Fruit fly (Drosophila melanogaster) whole organism, embryonic: ENCODE measurements around the gene Dred.

Experiments used
- Abd-B ChIP-seq: fragments of 200-800 bp; sonication (Bioruptor generic); optimal IDR thresholded peaks from 2 replicates; lab custom pipeline; 2018; ENCODE audit warnings: missing biosample characterization, mild to moderate bottlenecking, missing genetic modification characterization, moderate library complexity
- CG10654 ChIP-seq: fragments of 200-800 bp; sonication (Bioruptor generic); optimal IDR thresholded peaks from 2 replicates; lab custom pipeline; 2016; ENCODE audit warnings: missing biosample characterization, missing genetic modification characterization
- CG12299 ChIP-seq: fragments of 200-800 bp; sonication (Bioruptor generic); optimal IDR thresholded peaks from 2 replicates; lab custom pipeline; 2018; ENCODE audit warnings: missing biosample characterization, mild to moderate bottlenecking, missing genetic modification characterization
- CG13123 ChIP-seq: fragments of 200-800 bp; sonication (Bioruptor generic); optimal IDR thresholded peaks from 2 replicates; lab custom pipeline; 2016; ENCODE audit warnings: missing biosample characterization, missing genetic modification characterization
- CG13775 ChIP-seq: fragments of 200-800 bp; sonication (Bioruptor generic); optimal IDR thresholded peaks from 3 replicates; lab custom pipeline; 2017; ENCODE audit warnings: missing biosample characterization, mild to moderate bottlenecking, missing genetic modification characterization
- CG14050 ChIP-seq: fragments of 200-800 bp; sonication (Bioruptor generic); IDR thresholded peaks from 3 replicates; pipeline ENCODE4 v1.3.6; 2022; ENCODE audit warnings: missing biosample characterization, missing genetic modification characterization
- CG15269 ChIP-seq: fragments of 200-800 bp; sonication (Bioruptor generic); optimal IDR thresholded peaks from 2 replicates; lab custom pipeline; 2018; ENCODE audit warnings: missing biosample characterization, mild to moderate bottlenecking, missing genetic modification characterization, moderate library complexity
- CG1602 ChIP-seq: fragments of 200-800 bp; sonication (Bioruptor generic); optimal IDR thresholded peaks from 3 replicates; lab custom pipeline; 2016; ENCODE audit warnings: missing biosample characterization, missing genetic modification characterization
- CG16779 ChIP-seq: fragments of 200-800 bp; sonication (Bioruptor generic); IDR thresholded peaks from 2 replicates; pipeline ENCODE4 v1.3.6; 2022; ENCODE audit warnings: missing biosample characterization, missing genetic modification characterization
- CG17568 ChIP-seq: fragments of 200-800 bp; sonication (Bioruptor generic); optimal IDR thresholded peaks from 2 replicates; lab custom pipeline; 2018; ENCODE audit warnings: missing biosample characterization, mild to moderate bottlenecking, missing genetic modification characterization, moderate library complexity
- CG18262 ChIP-seq: fragments of 200-800 bp; optimal IDR thresholded peaks from 3 replicates; lab custom pipeline; 2019; ENCODE audit warnings: missing biosample characterization, mild to moderate bottlenecking, missing genetic modification characterization, moderate library complexity
- CG2202 ChIP-seq: fragments of 200-800 bp; sonication (Bioruptor generic); optimal IDR thresholded peaks from 2 replicates; lab custom pipeline; 2018; ENCODE audit warnings: missing biosample characterization, mild to moderate bottlenecking, missing genetic modification characterization
- CG4282 ChIP-seq: fragments of 200-800 bp; sonication (Bioruptor generic); optimal IDR thresholded peaks from 2 replicates; lab custom pipeline; 2016; ENCODE audit warnings: missing biosample characterization, missing genetic modification characterization
- CG6689 ChIP-seq: fragments of 200-800 bp; sonication (Bioruptor generic); IDR thresholded peaks from 2 replicates; pipeline ENCODE4 v1.3.6; 2022; ENCODE audit warnings: missing biosample characterization, missing genetic modification characterization
- CG8281 ChIP-seq: fragments of 200-800 bp; sonication (Bioruptor generic); optimal IDR thresholded peaks from 2 replicates; lab custom pipeline; 2018; ENCODE audit warnings: missing biosample characterization, mild to moderate bottlenecking, missing genetic modification characterization, moderate library complexity
- CG8478 ChIP-seq: fragments of >200 bp; optimal IDR thresholded peaks from 2 replicates; lab custom pipeline; 2018
- CkIIα-i1 ChIP-seq: fragments of 200-800 bp; sonication (Bioruptor generic); IDR thresholded peaks from 2 replicates; pipeline ENCODE4 v1.3.6; 2022; ENCODE audit warnings: missing biosample characterization, missing genetic modification characterization
- CoRest ChIP-seq: fragments of 200-800 bp; sonication (Bioruptor generic); optimal IDR thresholded peaks from 3 replicates; lab custom pipeline; 2018; ENCODE audit warnings: missing biosample characterization, mild to moderate bottlenecking, missing genetic modification characterization, moderate library complexity
- Dbx ChIP-seq: fragments of 200-800 bp; sonication (Bioruptor generic); IDR thresholded peaks from 3 replicates; pipeline ENCODE4 v1.3.6; 2022; ENCODE audit warnings: missing biosample characterization, missing genetic modification characterization
- ERR ChIP-seq: fragments of 200-800 bp; sonication (Bioruptor generic); optimal IDR thresholded peaks from 2 replicates; lab custom pipeline; 2016; ENCODE audit warnings: missing biosample characterization, missing genetic modification characterization
- Gsc ChIP-seq: fragments of 200-800 bp; sonication (Bioruptor generic); IDR thresholded peaks from 2 replicates; pipeline ENCODE4 v1.3.6; 2022; ENCODE audit warnings: missing biosample characterization, missing genetic modification characterization
- H15 ChIP-seq: fragments of 200-800 bp; sonication (Bioruptor generic); IDR thresholded peaks from 3 replicates; pipeline ENCODE4 v1.3.6; 2022; ENCODE audit warnings: missing biosample characterization, missing genetic modification characterization
- HHEX ChIP-seq: fragments of 200-800 bp; sonication (Bioruptor generic); optimal IDR thresholded peaks from 3 replicates; lab custom pipeline; 2017; ENCODE audit warnings: missing biosample characterization, mild to moderate bottlenecking, missing genetic modification characterization, missing genetic modification reagents
- HLH54F ChIP-seq: fragments of 200-800 bp; sonication (Bioruptor generic); optimal IDR thresholded peaks from 3 replicates; lab custom pipeline; 2016; ENCODE audit warnings: missing biosample characterization, missing genetic modification characterization
- Hr78 ChIP-seq, 2 experiments: fragments of 200-800 bp in 1 of 2; fragments of >200 bp in 1 of 2; sonication (Bioruptor generic) in 1 of 2; optimal IDR thresholded peaks; 2 replicates each; lab custom pipeline; 2017 to 2019; ENCODE audit warnings: missing biosample characterization in 2 of 2, missing genetic modification characterization in 2 of 2, mild to moderate bottlenecking in 1 of 2, moderate library complexity in 1 of 2
- Mad ChIP-seq: fragments of 200-800 bp; sonication (Bioruptor generic); optimal IDR thresholded peaks from 2 replicates; lab custom pipeline; 2016; ENCODE audit warnings: missing biosample characterization, missing genetic modification characterization
- Opbp ChIP-seq: fragments of 200-800 bp; sonication (Bioruptor generic); IDR thresholded peaks from 3 replicates; pipeline ENCODE4 v1.3.6; 2022; ENCODE audit warnings: missing biosample characterization, missing genetic modification characterization; ENCODE audit not compliant: partially characterized antibody
- Stat92E ChIP-seq, 3 experiments: fragments of >200 bp in 2 of 3; fragments of 200-800 bp in 1 of 3; sonication (Bioruptor generic) in 1 of 3; optimal IDR thresholded peaks; 2 replicates each; lab custom pipeline; 2017 to 2019; ENCODE audit warnings: missing biosample characterization in 3 of 3, missing genetic modification characterization in 3 of 3, mild to moderate bottlenecking in 1 of 3, moderate library complexity in 1 of 3
- ac ChIP-seq: fragments of 200-800 bp; sonication (Bioruptor generic); optimal IDR thresholded peaks from 3 replicates; lab custom pipeline; 2017; ENCODE audit warnings: missing biosample characterization, mild to moderate bottlenecking, missing genetic modification characterization
- bcd ChIP-seq: fragments of 200-800 bp; sonication (Bioruptor generic); optimal IDR thresholded peaks from 2 replicates; lab custom pipeline; 2017; ENCODE audit warnings: missing biosample characterization, mild to moderate bottlenecking, missing genetic modification characterization
- bsh ChIP-seq, 2 experiments: fragments of 200-800 bp; sonication (Bioruptor generic); optimal IDR thresholded peaks; 2 replicates each; lab custom pipeline; 2017 to 2018; ENCODE audit warnings: mild to moderate bottlenecking in 2 of 2, missing biosample characterization in 2 of 2, missing genetic modification characterization in 2 of 2, moderate library complexity in 1 of 2
- corto ChIP-seq: fragments of 200-800 bp; sonication (Bioruptor generic); optimal IDR thresholded peaks from 2 replicates; lab custom pipeline; 2016; ENCODE audit warnings: missing biosample characterization, mild to moderate bottlenecking, missing genetic modification characterization, moderate library complexity
- da ChIP-seq: fragments of 200-800 bp; sonication (Bioruptor generic); optimal IDR thresholded peaks from 2 replicates; lab custom pipeline; 2016; ENCODE audit warnings: missing biosample characterization, missing genetic modification characterization
- danr ChIP-seq: fragments of 200-800 bp; sonication (Bioruptor generic); IDR thresholded peaks from 2 replicates; pipeline ENCODE4 v1.3.6; 2022; ENCODE audit warnings: missing biosample characterization, missing genetic modification characterization
- disco-r ChIP-seq: fragments of 200-800 bp; sonication (Bioruptor generic); optimal IDR thresholded peaks from 2 replicates; lab custom pipeline; 2016; ENCODE audit warnings: missing biosample characterization, missing genetic modification characterization
- dm ChIP-seq: fragments of 200-800 bp; sonication (Bioruptor generic); optimal IDR thresholded peaks from 3 replicates; lab custom pipeline; 2016; ENCODE audit warnings: missing biosample characterization, missing genetic modification characterization
- dpn ChIP-seq, 2 experiments: fragments of 200-800 bp; sonication (Bioruptor generic); optimal IDR thresholded peaks; 3 replicates each; lab custom pipeline; 2016; ENCODE audit warnings: missing biosample characterization in 2 of 2, missing genetic modification characterization in 2 of 2
- dysf ChIP-seq: fragments of 200-800 bp; sonication (Bioruptor generic); IDR thresholded peaks from 3 replicates; pipeline ENCODE4 v1.3.6; 2022; ENCODE audit warnings: missing biosample characterization, missing genetic modification characterization
- gem ChIP-seq: fragments of 200-800 bp; sonication (Bioruptor generic); optimal IDR thresholded peaks from 2 replicates; lab custom pipeline; 2019; ENCODE audit warnings: missing biosample characterization, mild to moderate bottlenecking, missing genetic modification characterization, moderate library complexity
- gro ChIP-seq: fragments of 200-800 bp; sonication (Bioruptor generic); optimal IDR thresholded peaks from 2 replicates; lab custom pipeline; 2016; ENCODE audit warnings: missing biosample characterization, missing genetic modification characterization
- hth ChIP-seq: fragments of >200 bp; optimal IDR thresholded peaks from 2 replicates; lab custom pipeline; 2017; ENCODE audit warnings: inconsistent platforms
- kni ChIP-seq: fragments of 200-800 bp; sonication (Bioruptor generic); optimal IDR thresholded peaks from 3 replicates; lab custom pipeline; 2017; ENCODE audit warnings: mild to moderate bottlenecking, missing biosample characterization, missing genetic modification reagents, missing genetic modification characterization
- otp ChIP-seq: fragments of 200-800 bp; sonication (Bioruptor generic); IDR thresholded peaks from 3 replicates; pipeline ENCODE4, ENCODE4 v1.3.6; 2022; ENCODE audit warnings: missing biosample characterization, missing genetic modification characterization
- pb ChIP-seq: fragments of 200-800 bp; sonication (Bioruptor generic); optimal IDR thresholded peaks from 3 replicates; lab custom pipeline; 2016; ENCODE audit warnings: missing biosample characterization, missing genetic modification characterization
- pzg ChIP-seq: fragments of 200-800 bp; sonication (Bioruptor generic); optimal IDR thresholded peaks from 3 replicates; lab custom pipeline; 2018; ENCODE audit warnings: missing biosample characterization, mild to moderate bottlenecking, missing genetic modification characterization, moderate library complexity
- salm ChIP-seq: fragments of 200-800 bp; sonication (Bioruptor generic); optimal IDR thresholded peaks from 2 replicates; lab custom pipeline; 2018; ENCODE audit warnings: missing biosample characterization, mild to moderate bottlenecking, missing genetic modification characterization
- slbo ChIP-seq: fragments of 200-800 bp; sonication (Bioruptor generic); IDR thresholded peaks from 2 replicates; pipeline ENCODE4 v1.3.6; 2022; ENCODE audit warnings: missing biosample characterization, missing genetic modification characterization
- tap ChIP-seq: fragments of 200-800 bp; optimal IDR thresholded peaks from 3 replicates; lab custom pipeline; 2019; ENCODE audit warnings: missing biosample characterization, mild to moderate bottlenecking, missing genetic modification characterization, moderate library complexity
- twi ChIP-seq: fragments of 200-800 bp; optimal IDR thresholded peaks from 2 replicates; lab custom pipeline; 2019; ENCODE audit warnings: missing biosample characterization, mild to moderate bottlenecking, missing genetic modification characterization, moderate library complexity
- vvl ChIP-seq: fragments of 200-800 bp; sonication (Bioruptor generic); IDR thresholded peaks from 2 replicates; pipeline ENCODE4 v1.3.6; 2022; ENCODE audit warnings: missing biosample characterization, missing genetic modification characterization
- yki ChIP-seq: fragments of >200 bp; optimal IDR thresholded peaks from 3 replicates; lab custom pipeline; 2018
- zfh2 ChIP-seq: fragments of 200-800 bp; sonication (Bioruptor generic); optimal IDR thresholded peaks from 2 replicates; lab custom pipeline; 2016; ENCODE audit warnings: missing biosample characterization, missing genetic modification characterization

Gene Dred

dm6 chr3L:19575650-19576049 lies 31.6 kb upstream of the Dred start (continued):
- no peak for TF ChIP-seq pb (GFP tag; lab: Kevin White, UChicago)
- no peak for TF ChIP-seq CG4282
- no peak for TF ChIP-seq ERR (GFP tag; lab: Kevin White, UChicago)
- TF ChIP-seq HLH54F: peak; percentile 18
- TF ChIP-seq da: peak; percentile 2
- peak; percentile 68 for TF ChIP-seq kni
- no peak for TF ChIP-seq yki (lab: Kevin White, UChicago)
- peak; percentile 39 for TF ChIP-seq tap (tag; lab: Kevin White, UChicago)
- TF ChIP-seq bcd (GFP tag; lab: Kevin White, UChicago): peak; percentile 16
- TF ChIP-seq CG6689 (GFP tag; lab: Robert Waterston, UW): peak; percentile 15; the same call in 1 of the 2 replicates
- TF ChIP-seq pzg: no peak
- TF ChIP-seq Gsc: no peak
- TF ChIP-seq HHEX: peak; percentile 43
- TF ChIP-seq dpn (GFP tag; optimal IDR thresholded peaks at IDR 0.05; lab: Kevin White, UChicago): peak in 1 of 2 experiments; percentile 5
- TF ChIP-seq CG16779 (GFP tag; lab: Robert Waterston, UW): no peak
- TF ChIP-seq Opbp (GFP tag; lab: Robert Waterston, UW): no peak
- no peak for TF ChIP-seq corto
- no peak for TF ChIP-seq danr (GFP tag; lab: Robert Waterston, UW)
- TF ChIP-seq Abd-B: no peak
- peak; percentile 46; the same call in 1 of the 2 replicates for TF ChIP-seq vvl
- TF ChIP-seq disco-r (GFP tag; lab: Kevin White, UChicago): no peak
- TF ChIP-seq dysf: no peak
- TF ChIP-seq Dbx: no peak
- TF ChIP-seq CG13123: no peak
- peak; percentile 50; the same call in 2 of the 3 replicates for TF ChIP-seq H15 (GFP tag; lab: Robert Waterston, UW)
- TF ChIP-seq twi (tag; lab: Kevin White, UChicago): peak; percentile 60
- peak; percentile 30 for TF ChIP-seq CG18262
- TF ChIP-seq CG8478 (lab: Kevin White, UChicago): no peak
- peak; percentile 16 for TF ChIP-seq CG12299 (tag; lab: Kevin White, UChicago)
- TF ChIP-seq CG17568: peak; percentile 48
- peak in 1 of 3 experiments; percentile 11 for TF ChIP-seq Stat92E (GFP tag; optimal IDR thresholded peaks at IDR 0.05; lab: Kevin White, UChicago)
- peak; percentile 23; the same call in 2 of the 3 replicates for TF ChIP-seq CG14050
- no peak for TF ChIP-seq gro (GFP tag; lab: Kevin White, UChicago)
- TF ChIP-seq Mad (GFP tag; lab: Kevin White, UChicago): peak; percentile 22
- TF ChIP-seq CG10654 (GFP tag; lab: Kevin White, UChicago): peak; percentile 8
- TF ChIP-seq dm (GFP tag; lab: Kevin White, UChicago): no peak
- TF ChIP-seq CG2202: peak; percentile 45
- peak in 1 of 2 experiments; percentile 33 for TF ChIP-seq Hr78 (GFP tag; optimal IDR thresholded peaks at IDR 0.05; lab: Kevin White, UChicago)
- peak; percentile 42 for TF ChIP-seq CG8281 (tag; lab: Kevin White, UChicago)
- no peak for TF ChIP-seq CG1602 (GFP tag; lab: Kevin White, UChicago)
- peak; percentile 12 for TF ChIP-seq ac (GFP tag; lab: Kevin White, UChicago)
- no peak for TF ChIP-seq CkIIα-i1
- no peak for TF ChIP-seq slbo (GFP tag; lab: Robert Waterston, UW)
- TF ChIP-seq otp (GFP tag; lab: Robert Waterston, UW): no peak; the same call in 2 of the 3 replicates
- peak; percentile 5 for TF ChIP-seq CG15269 (tag; lab: Kevin White, UChicago)
- no peak for TF ChIP-seq hth (lab: Kevin White, UChicago)
- no peak for TF ChIP-seq CG13775 (GFP tag; lab: Kevin White, UChicago)
- TF ChIP-seq bsh (GFP tag; optimal IDR thresholded peaks at IDR 0.05; lab: Kevin White, UChicago): peak in 1 of 2 experiments; percentile 59
- TF ChIP-seq salm (tag; lab: Kevin White, UChicago): peak; percentile 38
- TF ChIP-seq CoRest (tag; lab: Kevin White, UChicago): peak; percentile 13
- no peak for TF ChIP-seq zfh2
- peak; percentile 50 for TF ChIP-seq gem (tag; lab: Kevin White, UChicago)
